Worm (Caenorhabditis elegans): Measurements from ENCODE around the gene C45G9.4.

Gene C45G9.4

DNA sequence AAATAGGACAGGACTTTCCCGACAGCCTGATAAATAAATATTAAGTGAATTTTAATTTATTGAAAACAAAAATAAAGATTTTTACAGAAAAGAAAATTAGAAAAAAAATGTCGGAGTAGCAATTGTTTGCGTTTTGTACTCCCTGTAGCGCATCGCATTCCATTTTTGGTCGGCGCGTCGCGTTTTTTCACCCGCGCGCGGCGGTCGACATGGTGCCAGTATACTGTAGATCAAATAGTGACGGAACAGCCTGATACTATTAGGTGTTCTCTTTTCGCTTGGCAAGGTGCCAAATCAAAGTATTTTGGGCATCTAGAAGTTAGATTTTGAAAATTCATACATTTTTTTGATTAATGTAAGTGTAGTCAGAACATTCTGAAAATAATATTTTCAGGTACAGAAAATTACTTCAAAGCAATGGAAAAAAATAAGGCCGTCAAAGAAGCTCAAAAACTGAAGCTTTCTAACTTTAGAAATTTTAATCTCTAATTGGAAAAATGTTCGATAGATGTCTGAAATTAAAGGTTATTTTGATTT lies 36.3 kb downstream of the C45G9.4 start:
- TF ChIP-seq flt-1 (GFP tag; IDR thresholded peaks at IDR 0.05), result no peak
- TF ChIP-seq med-1 (GFP tag; optimal IDR thresholded peaks at IDR 0.05; ENCODE audit: insufficient read depth), result no peak
- TF ChIP-seq T22C8.4 (GFP tag; IDR thresholded peaks at IDR 0.05), result no peak
- no peak for TF ChIP-seq ztf-23 (GFP tag; IDR thresholded peaks at IDR 0.05)
- no peak for TF ChIP-seq cog-1 (tag; optimal IDR thresholded peaks at IDR 0.05)
- TF ChIP-seq tab-1 (GFP tag; IDR thresholded peaks at IDR 0.05), result no peak
- TF ChIP-seq ztf-29 (GFP tag; IDR thresholded peaks at IDR 0.05), result no peak
- TF ChIP-seq ref-1 (GFP tag; conservative IDR thresholded peaks at IDR 0.05), result no peak
- no peak for TF ChIP-seq klf-2 (GFP tag; conservative IDR thresholded peaks at IDR 0.05)

DNA sequence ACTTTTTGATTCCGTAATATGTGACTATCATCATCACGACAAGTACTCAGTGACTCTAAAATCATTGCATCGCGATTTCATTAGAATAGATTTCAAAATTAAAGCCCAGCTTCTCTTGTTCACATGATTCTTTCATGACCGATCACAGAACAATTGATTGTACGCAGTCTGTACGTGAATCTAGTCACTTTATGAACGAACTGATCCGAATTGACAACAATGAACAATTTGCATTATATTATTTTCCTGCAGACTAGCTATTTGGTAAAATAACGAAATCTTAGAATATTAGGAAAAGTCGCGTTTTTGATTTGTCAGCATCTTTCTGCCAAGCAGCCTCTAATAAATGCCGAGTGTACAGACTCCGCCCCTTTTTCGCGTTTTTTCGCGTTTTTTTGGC lies 37.0 kb downstream of the C45G9.4 start:
- TF ChIP-seq tab-1 (GFP tag; IDR thresholded peaks at IDR 0.05), result no peak
- no peak for TF ChIP-seq ztf-29 (GFP tag; IDR thresholded peaks at IDR 0.05)
- TF ChIP-seq med-1 (GFP tag; optimal IDR thresholded peaks at IDR 0.05; ENCODE audit: insufficient read depth), result no peak
- no peak for TF ChIP-seq cog-1 (tag; optimal IDR thresholded peaks at IDR 0.05)
- no peak for TF ChIP-seq T22C8.4 (GFP tag; IDR thresholded peaks at IDR 0.05)
- TF ChIP-seq klf-2 (GFP tag; conservative IDR thresholded peaks at IDR 0.05), result no peak
- TF ChIP-seq ref-1 (GFP tag; conservative IDR thresholded peaks at IDR 0.05), result no peak
- no peak for TF ChIP-seq ztf-23 (GFP tag; IDR thresholded peaks at IDR 0.05)
- TF ChIP-seq flt-1 (GFP tag; IDR thresholded peaks at IDR 0.05), result no peak

DNA sequence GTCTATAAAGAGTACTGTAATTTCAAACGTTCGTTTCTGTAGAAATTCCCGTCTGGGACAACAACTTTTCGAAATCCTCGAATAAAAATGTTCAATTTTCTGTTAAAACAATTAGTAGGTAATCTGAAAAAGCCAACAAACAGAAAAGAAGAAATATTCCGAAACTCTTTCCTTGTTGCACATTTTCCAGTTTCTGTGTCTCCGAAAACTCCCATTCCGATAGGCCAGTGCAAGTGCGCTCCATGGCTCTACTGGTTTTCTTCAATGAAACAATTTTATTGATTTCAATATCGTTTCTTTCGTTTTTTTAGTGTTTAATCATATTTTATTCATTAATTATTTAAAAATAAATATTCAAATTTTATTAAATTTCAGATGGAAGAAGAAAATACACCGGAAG lies 40.1 kb downstream of the C45G9.4 start, which contains the start of gene F54D8.6:
Gene F54D8.6, plus strand, starts transcription at position 370 of the 400 bp plus-strand sequence.
- TF ChIP-seq cog-1 (tag; optimal IDR thresholded peaks at IDR 0.05) (no peak), med-1 (GFP tag; optimal IDR thresholded peaks at IDR 0.05; ENCODE audit: insufficient read depth) (no peak), ref-1 (GFP tag; conservative IDR thresholded peaks at IDR 0.05) (no peak)

DNA sequence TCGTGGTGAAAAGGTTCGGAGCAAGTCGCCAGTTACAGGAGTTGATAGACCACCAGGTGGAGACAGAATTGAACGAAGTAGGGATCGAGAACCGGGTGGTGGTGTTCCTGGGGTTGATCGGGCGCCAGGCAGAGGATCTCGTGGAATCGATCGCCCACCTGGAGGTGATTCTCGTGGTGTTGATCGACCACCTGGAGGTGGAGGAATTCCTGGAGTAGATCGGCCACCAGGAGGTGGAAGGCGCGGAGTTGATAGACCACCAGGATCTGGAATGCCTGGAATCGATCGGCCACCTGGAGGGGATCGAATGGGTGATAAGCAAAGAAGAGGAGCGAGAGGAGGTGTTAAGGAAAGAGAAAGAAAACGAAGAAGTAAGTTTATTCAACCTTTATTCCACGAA lies 43.0 kb downstream of the C45G9.4 start:
- no peak for TF ChIP-seq ztf-29 (GFP tag; IDR thresholded peaks at IDR 0.05)
- no peak for TF ChIP-seq ztf-23 (GFP tag; IDR thresholded peaks at IDR 0.05)
- TF ChIP-seq cog-1 (tag; optimal IDR thresholded peaks at IDR 0.05), result no peak
- no peak for TF ChIP-seq flt-1 (GFP tag; IDR thresholded peaks at IDR 0.05)
- no peak for TF ChIP-seq tab-1 (GFP tag; IDR thresholded peaks at IDR 0.05)
- no peak for TF ChIP-seq klf-2 (GFP tag; conservative IDR thresholded peaks at IDR 0.05)
- no peak for TF ChIP-seq ref-1 (GFP tag; conservative IDR thresholded peaks at IDR 0.05)
- TF ChIP-seq med-1 (GFP tag; optimal IDR thresholded peaks at IDR 0.05; ENCODE audit: insufficient read depth), result no peak

DNA sequence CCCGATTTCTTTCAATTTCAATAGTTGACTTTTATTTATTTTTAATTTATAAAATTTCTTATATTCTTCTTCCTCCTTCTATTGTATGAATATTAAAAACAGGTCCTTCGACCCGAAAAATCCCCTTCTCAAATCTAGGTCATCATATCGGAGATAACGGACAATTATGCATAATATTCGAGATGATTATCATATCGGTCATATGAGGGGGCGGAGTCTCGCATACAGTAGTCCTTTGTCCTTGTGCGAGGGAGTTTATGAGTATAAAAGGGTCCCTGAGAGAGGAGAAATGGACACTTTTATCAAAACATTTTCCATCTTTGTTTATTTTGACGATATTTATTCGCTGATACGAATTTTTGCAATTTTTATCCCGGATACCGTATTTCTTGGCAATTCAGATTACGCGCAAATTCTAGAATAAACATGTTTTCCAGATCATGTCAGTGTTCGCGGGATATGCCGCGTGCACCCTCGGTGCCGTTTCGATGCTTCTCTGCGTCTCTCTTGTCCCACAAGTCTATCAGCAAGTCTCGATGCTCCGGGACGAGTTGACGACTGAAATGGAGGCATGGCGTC lies 44.5 kb downstream of the C45G9.4 start, which contains the start of gene dpy-17:
Gene dpy-17, plus strand, starts transcription at position 438 of the 579 bp plus-strand sequence.
- no peak for TF ChIP-seq klf-2 (GFP tag; conservative IDR thresholded peaks at IDR 0.05)
- TF ChIP-seq tab-1 (GFP tag; IDR thresholded peaks at IDR 0.05), result no peak
- no peak for TF ChIP-seq ztf-23 (GFP tag; IDR thresholded peaks at IDR 0.05)
- no peak for TF ChIP-seq ztf-29 (GFP tag; IDR thresholded peaks at IDR 0.05)
- no peak for TF ChIP-seq cog-1 (tag; optimal IDR thresholded peaks at IDR 0.05)
- no peak for TF ChIP-seq T22C8.4 (GFP tag; IDR thresholded peaks at IDR 0.05)
- no peak for TF ChIP-seq med-1 (GFP tag; optimal IDR thresholded peaks at IDR 0.05; ENCODE audit: insufficient read depth)
- no peak for TF ChIP-seq ref-1 (GFP tag; conservative IDR thresholded peaks at IDR 0.05)
- no peak for TF ChIP-seq flt-1 (GFP tag; IDR thresholded peaks at IDR 0.05)

DNA sequence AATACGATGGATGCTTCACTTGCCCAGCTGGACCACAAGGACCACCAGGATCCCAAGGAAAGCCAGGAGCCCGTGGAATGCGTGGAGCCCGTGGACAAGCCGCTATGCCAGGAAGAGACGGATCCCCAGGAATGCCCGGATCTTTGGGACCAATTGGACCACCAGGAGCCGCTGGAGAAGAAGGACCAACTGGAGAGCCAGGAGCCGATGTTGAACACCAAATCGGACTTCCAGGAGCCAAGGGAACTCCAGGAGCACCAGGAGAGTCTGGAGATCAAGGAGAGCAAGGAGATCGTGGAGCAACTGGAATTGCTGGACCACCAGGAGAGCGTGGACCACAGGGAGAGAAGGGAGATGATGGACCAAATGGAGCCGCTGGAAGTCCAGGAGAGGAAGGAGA lies 45.5 kb downstream of the C45G9.4 start:
- TF ChIP-seq T22C8.4 (GFP tag; IDR thresholded peaks at IDR 0.05), result no peak
- TF ChIP-seq med-1 (GFP tag; optimal IDR thresholded peaks at IDR 0.05; ENCODE audit: insufficient read depth), result no peak
- no peak for TF ChIP-seq cog-1 (tag; optimal IDR thresholded peaks at IDR 0.05)
- 0 out of 2 replicates have a peak, but pooled peaks have one; percentile 14 for TF ChIP-seq klf-2 (GFP tag; conservative IDR thresholded peaks at IDR 0.05)

DNA sequence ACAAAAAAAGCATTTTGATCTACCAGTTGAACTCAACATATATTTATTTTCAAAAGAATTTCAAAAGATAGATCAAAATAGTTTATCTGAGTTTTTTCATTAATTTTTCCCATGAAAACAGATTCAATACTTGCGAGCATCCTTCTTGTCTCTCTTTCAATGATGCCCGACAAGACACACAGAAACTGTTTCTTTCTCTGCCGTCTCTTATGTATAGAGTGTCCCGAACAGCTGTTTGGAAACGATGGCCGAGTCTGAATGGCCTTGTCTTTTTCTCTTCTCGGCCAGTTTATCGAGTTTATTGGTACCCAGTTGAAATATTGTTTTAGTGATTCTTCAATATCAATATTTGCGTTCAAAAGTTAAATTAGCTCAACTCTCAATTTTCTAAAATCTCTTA lies 46.2 kb downstream of the C45G9.4 start:
- peak; percentile 57; the same call in 1 of the 2 replicates for TF ChIP-seq ztf-23 (GFP tag; IDR thresholded peaks at IDR 0.05)
- TF ChIP-seq ztf-29 (GFP tag; IDR thresholded peaks at IDR 0.05), result no peak

DNA sequence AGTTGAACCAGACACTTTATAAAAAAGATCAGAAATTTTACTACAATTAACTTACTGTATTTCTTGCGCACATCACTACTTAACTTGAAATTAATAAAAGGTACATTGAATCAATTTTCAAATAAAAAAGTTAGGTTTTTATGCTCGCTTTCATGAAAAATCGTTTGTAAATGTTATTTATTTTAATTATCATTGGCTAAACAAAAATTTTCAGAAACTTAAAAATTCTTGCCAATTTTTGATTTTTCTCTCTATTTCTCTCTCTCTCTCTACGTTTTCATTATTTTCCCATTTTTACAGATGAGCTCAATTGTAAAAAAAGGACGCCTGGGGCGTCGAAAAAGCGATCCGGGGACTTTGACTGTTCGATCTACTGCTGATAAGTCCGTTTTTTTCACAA lies 46.9 kb downstream of the C45G9.4 start, which contains the start of gene sax-2:
Gene sax-2, plus strand, starts transcription at position 301 of the 400 bp plus-strand sequence.
- no peak for TF ChIP-seq klf-2 (GFP tag; conservative IDR thresholded peaks at IDR 0.05)
- TF ChIP-seq T22C8.4 (GFP tag; IDR thresholded peaks at IDR 0.05), result no peak
- no peak for TF ChIP-seq tab-1 (GFP tag; IDR thresholded peaks at IDR 0.05)
- no peak for TF ChIP-seq ztf-23 (GFP tag; IDR thresholded peaks at IDR 0.05)
- no peak for TF ChIP-seq flt-1 (GFP tag; IDR thresholded peaks at IDR 0.05)
- no peak for TF ChIP-seq ztf-29 (GFP tag; IDR thresholded peaks at IDR 0.05)
- TF ChIP-seq cog-1 (tag; optimal IDR thresholded peaks at IDR 0.05), result no peak

DNA sequence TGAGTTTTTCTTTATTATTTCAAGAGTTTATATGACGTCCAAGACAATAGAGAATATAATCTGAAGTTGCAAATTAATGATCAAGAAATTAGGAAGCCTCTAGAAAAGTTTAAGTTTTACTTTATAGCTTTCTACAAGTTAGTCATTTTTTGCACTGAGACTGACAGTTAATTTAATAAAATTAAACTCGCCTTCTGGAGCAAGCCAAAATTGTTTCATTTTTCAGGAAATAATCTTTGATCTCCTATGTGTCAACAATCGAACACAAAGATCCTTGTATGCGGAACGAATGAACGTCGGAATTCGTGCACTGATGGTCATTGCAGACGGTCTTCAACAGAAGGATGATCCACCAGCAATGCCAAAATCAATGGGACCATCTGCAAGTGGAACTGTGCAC lies 49.9 kb downstream of the C45G9.4 start:
- TF ChIP-seq T22C8.4 (GFP tag; IDR thresholded peaks at IDR 0.05) (no peak), ref-1 (GFP tag; conservative IDR thresholded peaks at IDR 0.05) (no peak), cog-1 (tag; optimal IDR thresholded peaks at IDR 0.05) (no peak)

DNA sequence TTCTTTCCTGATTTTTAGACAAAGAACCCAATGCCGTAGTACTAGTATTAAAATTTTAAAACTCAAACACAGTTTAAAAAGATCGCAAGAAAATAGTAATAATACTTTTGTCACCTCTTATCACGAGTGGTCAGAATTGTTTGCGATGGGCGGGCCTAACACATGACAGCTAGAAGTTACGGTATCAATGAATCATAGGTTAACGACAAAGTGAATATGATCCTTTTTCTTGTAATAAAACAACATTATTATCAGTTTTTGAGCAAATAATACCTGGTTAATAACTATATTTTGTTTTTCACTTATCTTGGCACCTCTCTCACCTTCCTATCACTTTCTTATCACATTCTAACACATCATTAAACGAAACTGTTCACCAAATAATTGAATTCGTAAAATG lies 50.5 kb downstream of the C45G9.4 start:
- TF ChIP-seq flt-1 (GFP tag; IDR thresholded peaks at IDR 0.05), result no peak
- TF ChIP-seq ztf-29 (GFP tag; IDR thresholded peaks at IDR 0.05), result no peak
- TF ChIP-seq ref-1 (GFP tag; conservative IDR thresholded peaks at IDR 0.05), result no peak
- no peak for TF ChIP-seq tab-1 (GFP tag; IDR thresholded peaks at IDR 0.05)
- no peak for TF ChIP-seq ztf-23 (GFP tag; IDR thresholded peaks at IDR 0.05)
- TF ChIP-seq med-1 (GFP tag; optimal IDR thresholded peaks at IDR 0.05; ENCODE audit: insufficient read depth), result no peak
- no peak for TF ChIP-seq klf-2 (GFP tag; conservative IDR thresholded peaks at IDR 0.05)
- no peak for TF ChIP-seq cog-1 (tag; optimal IDR thresholded peaks at IDR 0.05)
- no peak for TF ChIP-seq T22C8.4 (GFP tag; IDR thresholded peaks at IDR 0.05)

Measured in whole organism, midembryonic.